Worm (Caenorhabditis elegans) whole organism, midembryonic: ENCODE measurements around the gene Y48C3A.12.

Experiments used
- T22C8.4 ChIP-seq: fragments of 200-800 bp; sonication (Bioruptor generic); IDR thresholded peaks from 2 replicates; pipeline ENCODE4 v1.3.6; 2022; ENCODE audit warnings: missing genetic modification characterization, missing compliant biosample characterization
- cog-1 ChIP-seq: sonication (generic microtip); optimal IDR thresholded peaks from 2 replicates; lab custom pipeline; 2016; ENCODE audit warnings: missing genetic modification characterization, missing compliant biosample characterization
- flt-1 ChIP-seq: fragments of 200-800 bp; sonication (Bioruptor generic); IDR thresholded peaks from 2 replicates; pipeline ENCODE4 v1.3.6; 2022; ENCODE audit warnings: missing genetic modification characterization, missing compliant biosample characterization
- klf-2 ChIP-seq: fragments of 200-800 bp; sonication (Bioruptor generic); conservative IDR thresholded peaks from 2 replicates; pipeline ENCODE4 v1.3.6; 2022; ENCODE audit warnings: missing genetic modification reagents, missing genetic modification characterization, missing compliant biosample characterization
- med-1 ChIP-seq: sonication (generic microtip); optimal IDR thresholded peaks from 2 replicates; lab custom pipeline; 2017; ENCODE audit warnings: missing genetic modification characterization, mild to moderate bottlenecking, missing compliant biosample characterization, antibody characterized with exemption, missing genetic modification reagents; ENCODE audit not compliant: insufficient read depth
- ref-1 ChIP-seq: fragments of 200-800 bp; sonication (Bioruptor generic); conservative IDR thresholded peaks from 2 replicates; pipeline ENCODE4 v1.3.6; 2022; ENCODE audit warnings: missing genetic modification reagents, missing genetic modification characterization, missing compliant biosample characterization
- tab-1 ChIP-seq: fragments of 200-800 bp; sonication (Bioruptor generic); IDR thresholded peaks from 2 replicates; pipeline ENCODE4 v1.3.6; 2022; ENCODE audit warnings: missing genetic modification characterization, missing compliant biosample characterization
- ztf-23 ChIP-seq: fragments of 200-800 bp; sonication (Bioruptor generic); IDR thresholded peaks from 2 replicates; pipeline ENCODE4 v1.3.6; 2022; ENCODE audit warnings: missing genetic modification reagents, missing genetic modification characterization, missing compliant biosample characterization
- ztf-29 ChIP-seq: fragments of 200-800 bp; sonication (Bioruptor generic); IDR thresholded peaks from 2 replicates; pipeline ENCODE4 v1.3.6; 2022; ENCODE audit warnings: missing genetic modification reagents, missing genetic modification characterization, missing compliant biosample characterization

The Y48C3A.12 gene

ce11 chrII:13376112-13376511 is at the start of gene Y48C3A.12:
Gene Y48C3A.12 (plus strand): TSS chrII:13376412.
- TF ChIP-seq cog-1 (tag; lab: Kevin White, UChicago) (no peak), med-1 (GFP tag; lab: Kevin White, UChicago) (no peak), ztf-29 (no peak), T22C8.4 (no peak), ref-1 (no peak), klf-2 (GFP tag; lab: Robert Waterston, UW) (no peak), flt-1 (GFP tag; lab: Robert Waterston, UW) (no peak), tab-1 (GFP tag; lab: Robert Waterston, UW) (no peak), ztf-23 (GFP tag; lab: Robert Waterston, UW) (no peak)

ce11 chrII:13326478-13326877 is 49.7 kb upstream of the Y48C3A.12 start:
- TF ChIP-seq T22C8.4 (no peak), cog-1 (tag; lab: Kevin White, UChicago) (no peak), flt-1 (GFP tag; lab: Robert Waterston, UW) (no peak), tab-1 (GFP tag; lab: Robert Waterston, UW) (no peak), ref-1 (no peak), klf-2 (GFP tag; lab: Robert Waterston, UW) (no peak), ztf-29 (no peak), med-1 (GFP tag; lab: Kevin White, UChicago) (no peak), ztf-23 (GFP tag; lab: Robert Waterston, UW) (no peak)

ce11 chrII:13330359-13330758 is 45.9 kb upstream of the Y48C3A.12 start, which contains the start of gene sam-10:
Gene sam-10 (minus strand): TSS chrII:13330525.
- TF ChIP-seq tab-1 (GFP tag; lab: Robert Waterston, UW), result no peak
- no peak for TF ChIP-seq ztf-23 (GFP tag; lab: Robert Waterston, UW)
- TF ChIP-seq flt-1 (GFP tag; lab: Robert Waterston, UW), result no peak
- no peak for TF ChIP-seq klf-2 (GFP tag; lab: Robert Waterston, UW)
- no peak for TF ChIP-seq T22C8.4
- TF ChIP-seq med-1 (GFP tag; lab: Kevin White, UChicago), result no peak
- TF ChIP-seq ztf-29, result no peak
- no peak for TF ChIP-seq ref-1
- no peak for TF ChIP-seq cog-1 (tag; lab: Kevin White, UChicago)

ce11 chrII:13333103-13333764 is 43.0 kb upstream of the Y48C3A.12 start:
- no peak for TF ChIP-seq ref-1
- TF ChIP-seq klf-2 (GFP tag; lab: Robert Waterston, UW), result no peak
- no peak for TF ChIP-seq med-1 (GFP tag; lab: Kevin White, UChicago)
- TF ChIP-seq ztf-29, result no peak
- TF ChIP-seq flt-1 (GFP tag; lab: Robert Waterston, UW), result no peak
- no peak for TF ChIP-seq tab-1 (GFP tag; lab: Robert Waterston, UW)
- no peak for TF ChIP-seq T22C8.4
- no peak for TF ChIP-seq ztf-23 (GFP tag; lab: Robert Waterston, UW)
- TF ChIP-seq cog-1 (tag; lab: Kevin White, UChicago), result no peak

- no peak for TF ChIP-seq med-1 (GFP tag; lab: Kevin White, UChicago)
- TF ChIP-seq tab-1 (GFP tag; lab: Robert Waterston, UW), result peak; percentile 34; the same call in 1 of the 2 replicates
- peak; percentile 96 for TF ChIP-seq T22C8.4
- TF ChIP-seq ref-1, result 0 out of 2 replicates have a peak, but pooled peaks have one; percentile 20
- TF ChIP-seq ztf-29, result peak; percentile 61
- no peak for TF ChIP-seq klf-2 (GFP tag; lab: Robert Waterston, UW)
- TF ChIP-seq cog-1 (tag; lab: Kevin White, UChicago), result peak; percentile 94
These were observed 41.1 kb upstream of the Y48C3A.12 start for ce11 chrII:13334966-13335698.

- TF ChIP-seq flt-1 (GFP tag; lab: Robert Waterston, UW) (no peak), T22C8.4 (no peak)
These were observed 38.3 kb upstream of the Y48C3A.12 start, which contains the start of gene mrpl-20 for ce11 chrII:13337959-13338358. Gene mrpl-20 (plus strand): TSS chrII:13338281.

ce11 chrII:13339984-13340383 is 36.2 kb upstream of the Y48C3A.12 start:
- TF ChIP-seq klf-2 (GFP tag; lab: Robert Waterston, UW), result no peak
- TF ChIP-seq tab-1 (GFP tag; lab: Robert Waterston, UW), result no peak
- no peak for TF ChIP-seq ztf-29
- TF ChIP-seq ref-1, result no peak
- no peak for TF ChIP-seq flt-1 (GFP tag; lab: Robert Waterston, UW)
- no peak for TF ChIP-seq T22C8.4
- no peak for TF ChIP-seq med-1 (GFP tag; lab: Kevin White, UChicago)
- no peak for TF ChIP-seq cog-1 (tag; lab: Kevin White, UChicago)
- no peak for TF ChIP-seq ztf-23 (GFP tag; lab: Robert Waterston, UW)

ce11 chrII:13341320-13341719 is 34.9 kb upstream of the Y48C3A.12 start:
- TF ChIP-seq ztf-23 (GFP tag; lab: Robert Waterston, UW), result no peak

ce11 chrII:13356092-13356491 is 20.1 kb upstream of the Y48C3A.12 start, which contains the start of gene dmsr-3:
Gene dmsr-3 (minus strand): TSS chrII:13356192.
- TF ChIP-seq med-1 (GFP tag; lab: Kevin White, UChicago), result no peak
- no peak for TF ChIP-seq ztf-29
- no peak for TF ChIP-seq ztf-23 (GFP tag; lab: Robert Waterston, UW)
- no peak for TF ChIP-seq ref-1
- no peak for TF ChIP-seq cog-1 (tag; lab: Kevin White, UChicago)
- TF ChIP-seq T22C8.4, result no peak
- no peak for TF ChIP-seq klf-2 (GFP tag; lab: Robert Waterston, UW)
- TF ChIP-seq flt-1 (GFP tag; lab: Robert Waterston, UW), result no peak
- no peak for TF ChIP-seq tab-1 (GFP tag; lab: Robert Waterston, UW)
